Fruit fly (Drosophila melanogaster): Measurements from ENCODE around the gene ldd.

The ldd gene

dm6 chrX:21123499-21123898, at the start of gene ldd:
Gene ldd, plus strand, starts transcription at chrX:21123634.
- TF ChIP-seq CG11504 (tag; optimal IDR thresholded peaks at IDR 0.05), result peak; percentile 98
- TF ChIP-seq Deaf1 (tag; optimal IDR thresholded peaks at IDR 0.05), result peak; percentile 48
- peak; percentile 81 for TF ChIP-seq CG5180 (GFP tag; optimal IDR thresholded peaks at IDR 0.05)
- TF ChIP-seq Med (GFP tag), result peak; percentile 18
- no peak for TF ChIP-seq CG2875 (GFP tag; optimal IDR thresholded peaks at IDR 0.05)
- TF ChIP-seq NFAT (GFP tag; IDR thresholded peaks at IDR 0.05), result peak; percentile 32; the same call in 1 of the 2 replicates
- TF ChIP-seq Adf1 (GFP tag; IDR thresholded peaks at IDR 0.05), result peak; percentile 48; the same call in 1 of the 2 replicates
- TF ChIP-seq ash1 (GFP tag; optimal IDR thresholded peaks at IDR 0.05), result no peak
- peak; percentile 13 for TF ChIP-seq sqz (GFP tag; optimal IDR thresholded peaks at IDR 0.05)

DNA sequence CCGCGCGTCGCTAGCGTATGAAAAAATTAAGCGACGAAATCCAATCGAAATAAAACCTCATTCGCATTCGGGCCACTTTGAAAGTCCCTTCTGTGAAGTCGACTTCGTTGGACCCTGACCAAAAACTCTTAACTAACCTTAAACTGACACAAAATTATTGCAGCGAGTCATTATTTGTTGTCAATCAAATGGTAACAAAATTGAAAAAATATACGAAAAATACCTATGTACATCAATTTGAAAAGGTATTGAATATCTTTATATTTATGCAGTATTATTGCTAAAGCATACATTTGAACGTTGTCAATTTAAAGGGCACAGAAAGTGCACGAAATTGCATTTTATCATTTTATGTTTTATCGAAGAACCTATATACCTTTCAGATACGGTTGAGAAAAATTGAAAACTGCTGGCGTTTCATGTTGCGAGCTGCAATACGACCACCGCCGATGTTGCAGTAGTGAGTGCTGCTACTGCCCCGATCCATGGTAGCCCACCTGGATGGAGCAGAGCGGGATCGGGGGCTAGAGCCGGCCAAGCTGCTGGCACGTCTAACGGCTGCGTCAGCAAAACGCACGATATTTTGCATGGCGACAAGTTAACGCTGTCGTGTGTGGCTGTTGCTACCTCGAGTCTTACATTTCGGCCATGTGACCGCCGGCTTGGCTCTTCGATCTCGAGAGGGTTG, 49.6 kb upstream of the ldd start:
- peak; percentile 12; the same call in 1 of the 2 replicates for TF ChIP-seq Drgx (GFP tag; IDR thresholded peaks at IDR 0.05)
- TF ChIP-seq Doc2 (GFP tag; IDR thresholded peaks at IDR 0.05), result no peak
- no peak for TF ChIP-seq CG6791 (GFP tag; IDR thresholded peaks at IDR 0.05; ENCODE audit: partially characterized antibody)
- TF ChIP-seq CG7786 (GFP tag; optimal IDR thresholded peaks at IDR 0.05), result no peak
- peak in 1 of 2 experiments; percentile 2 for TF ChIP-seq bsh (GFP tag; optimal IDR thresholded peaks at IDR 0.05)

- TF ChIP-seq gem (tag; optimal IDR thresholded peaks at IDR 0.05) (peak; percentile 28), CG3407 (GFP tag; optimal IDR thresholded peaks at IDR 0.05) (no peak), bsh (GFP tag; optimal IDR thresholded peaks at IDR 0.05) (peak in 1 of 2 experiments; percentile 13), sob (GFP tag; IDR thresholded peaks at IDR 0.05) (0 out of 2 replicates have a peak, but pooled peaks have one; percentile 21), CG3065 (GFP tag; optimal IDR thresholded peaks at IDR 0.05) (no peak), CG11560 (tag; IDR thresholded peaks at IDR 0.05) (no peak), CG11247 (GFP tag; IDR thresholded peaks at IDR 0.05) (no peak), CG30403 (GFP tag; optimal IDR thresholded peaks at IDR 0.05) (peak; percentile 4), lilli (GFP tag; optimal IDR thresholded peaks at IDR 0.05) (peak; percentile 0), CG2712 (tag; optimal IDR thresholded peaks at IDR 0.05) (peak; percentile 6), Med (GFP tag) (peak; percentile 83), CG2120 (GFP tag; optimal IDR thresholded peaks at IDR 0.05) (peak; percentile 42), CG32532 (GFP tag; IDR thresholded peaks at IDR 0.05) (0 out of 2 replicates have a peak, but pooled peaks have one; percentile 13), lmd (GFP tag; IDR thresholded peaks at IDR 0.05) (0 out of 2 replicates have a peak, but pooled peaks have one; percentile 30), Ets65A (GFP tag) (peak; percentile 90), Ptx1 (GFP tag; IDR thresholded peaks at IDR 0.05) (peak; percentile 19; the same call in 1 of the 2 replicates), Dip3 (GFP tag; optimal IDR thresholded peaks at IDR 0.05) (peak; percentile 26), CG7839 (tag; optimal IDR thresholded peaks at IDR 0.05) (peak; percentile 27), lab (GFP tag; optimal IDR thresholded peaks at IDR 0.05) (peak; percentile 32), zfh2 (GFP tag; optimal IDR thresholded peaks at IDR 0.05) (peak; percentile 11), mam (GFP tag; optimal IDR thresholded peaks at IDR 0.05) (peak; percentile 2), Xrp1 (GFP tag; IDR thresholded peaks at IDR 0.05) (no peak), sens (GFP tag) (peak; percentile 51), CG11504 (tag; optimal IDR thresholded peaks at IDR 0.05) (peak; percentile 18), row (GFP tag; IDR thresholded peaks at IDR 0.05) (peak; percentile 37; the same call in 1 of the 3 replicates), slbo (GFP tag; IDR thresholded peaks at IDR 0.05) (peak; percentile 21), Drgx (GFP tag; IDR thresholded peaks at IDR 0.05) (peak; percentile 85), oc (tag; optimal IDR thresholded peaks at IDR 0.05) (no peak)
Observed at dm6 chrX:21074329-21074708, 49.1 kb upstream of the ldd start.
